Worm (Caenorhabditis elegans) whole organism, midembryonic: ENCODE measurements around the gene atn-1.

ENCODE experiments used
- T22C8.4 ChIP-seq: fragments of 200-800 bp; sonication (Bioruptor generic); IDR thresholded peaks from 2 replicates; pipeline ENCODE4 v1.3.6; 2022; ENCODE audit warnings: missing genetic modification characterization, missing compliant biosample characterization
- cog-1 ChIP-seq: sonication (generic microtip); optimal IDR thresholded peaks from 2 replicates; lab custom pipeline; 2016; ENCODE audit warnings: missing genetic modification characterization, missing compliant biosample characterization
- flt-1 ChIP-seq: fragments of 200-800 bp; sonication (Bioruptor generic); IDR thresholded peaks from 2 replicates; pipeline ENCODE4 v1.3.6; 2022; ENCODE audit warnings: missing genetic modification characterization, missing compliant biosample characterization
- klf-2 ChIP-seq: fragments of 200-800 bp; sonication (Bioruptor generic); conservative IDR thresholded peaks from 2 replicates; pipeline ENCODE4 v1.3.6; 2022; ENCODE audit warnings: missing genetic modification reagents, missing genetic modification characterization, missing compliant biosample characterization
- med-1 ChIP-seq: sonication (generic microtip); optimal IDR thresholded peaks from 2 replicates; lab custom pipeline; 2017; ENCODE audit warnings: missing genetic modification characterization, mild to moderate bottlenecking, missing compliant biosample characterization, antibody characterized with exemption, missing genetic modification reagents; ENCODE audit not compliant: insufficient read depth
- ref-1 ChIP-seq: fragments of 200-800 bp; sonication (Bioruptor generic); conservative IDR thresholded peaks from 2 replicates; pipeline ENCODE4 v1.3.6; 2022; ENCODE audit warnings: missing genetic modification reagents, missing genetic modification characterization, missing compliant biosample characterization
- tab-1 ChIP-seq: fragments of 200-800 bp; sonication (Bioruptor generic); IDR thresholded peaks from 2 replicates; pipeline ENCODE4 v1.3.6; 2022; ENCODE audit warnings: missing genetic modification characterization, missing compliant biosample characterization
- ztf-23 ChIP-seq: fragments of 200-800 bp; sonication (Bioruptor generic); IDR thresholded peaks from 2 replicates; pipeline ENCODE4 v1.3.6; 2022; ENCODE audit warnings: missing genetic modification reagents, missing genetic modification characterization, missing compliant biosample characterization
- ztf-29 ChIP-seq: fragments of 200-800 bp; sonication (Bioruptor generic); IDR thresholded peaks from 2 replicates; pipeline ENCODE4 v1.3.6; 2022; ENCODE audit warnings: missing genetic modification reagents, missing genetic modification characterization, missing compliant biosample characterization

Gene atn-1

DNA sequence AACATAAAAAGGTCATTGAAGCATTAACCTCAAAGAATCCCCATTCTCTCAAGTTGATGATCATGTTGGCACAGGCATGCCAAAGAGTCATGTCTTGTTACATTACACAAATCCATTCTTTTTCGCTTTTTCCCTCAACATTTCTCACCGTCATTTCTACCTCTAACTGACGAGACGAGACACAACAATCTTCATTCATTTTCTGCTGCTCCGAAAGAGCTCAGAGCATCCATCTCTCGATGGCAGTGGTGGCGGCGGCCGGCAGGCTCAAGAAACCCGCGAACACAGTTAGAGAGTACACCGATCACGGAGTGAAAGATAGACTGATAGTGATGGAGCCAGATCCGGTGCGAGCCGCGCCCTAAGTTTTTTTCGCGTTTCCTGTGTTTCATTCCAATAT is 1.1 kb upstream of the atn-1 start:
- no peak for TF ChIP-seq flt-1 (GFP tag; lab: Robert Waterston, UW)

DNA sequence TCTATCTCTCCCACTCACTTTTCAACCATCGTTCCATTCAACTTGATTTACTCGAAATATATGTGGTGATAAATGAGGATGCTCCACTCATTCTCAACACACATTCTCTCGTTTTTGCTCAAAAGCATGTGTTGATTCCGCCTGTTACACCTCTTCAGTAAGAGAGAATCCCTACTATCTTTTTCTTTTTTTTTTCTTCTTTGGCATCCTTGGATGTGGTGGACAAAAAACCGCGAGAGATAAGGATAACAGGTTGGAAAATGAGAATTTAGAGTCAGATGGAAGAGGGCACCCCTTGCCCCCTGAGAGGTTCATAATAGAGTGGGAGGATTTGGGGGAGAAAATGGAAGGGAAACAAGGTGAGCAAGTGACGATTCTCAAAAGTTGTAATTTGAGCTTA is 779 bp downstream of the atn-1 start:
- no peak for TF ChIP-seq ztf-29 (GFP tag; lab: Robert Waterston, UW)
- TF ChIP-seq med-1 (GFP tag; lab: Kevin White, UChicago): no peak
- TF ChIP-seq klf-2 (GFP tag; lab: Robert Waterston, UW): no peak
- no peak for TF ChIP-seq ztf-23 (GFP tag; lab: Robert Waterston, UW)
- no peak for TF ChIP-seq T22C8.4
- TF ChIP-seq flt-1 (GFP tag; lab: Robert Waterston, UW): no peak
- no peak for TF ChIP-seq ref-1 (GFP tag; lab: Robert Waterston, UW)
- TF ChIP-seq cog-1 (tag; lab: Kevin White, UChicago): no peak
- no peak for TF ChIP-seq tab-1 (GFP tag; lab: Robert Waterston, UW)

DNA sequence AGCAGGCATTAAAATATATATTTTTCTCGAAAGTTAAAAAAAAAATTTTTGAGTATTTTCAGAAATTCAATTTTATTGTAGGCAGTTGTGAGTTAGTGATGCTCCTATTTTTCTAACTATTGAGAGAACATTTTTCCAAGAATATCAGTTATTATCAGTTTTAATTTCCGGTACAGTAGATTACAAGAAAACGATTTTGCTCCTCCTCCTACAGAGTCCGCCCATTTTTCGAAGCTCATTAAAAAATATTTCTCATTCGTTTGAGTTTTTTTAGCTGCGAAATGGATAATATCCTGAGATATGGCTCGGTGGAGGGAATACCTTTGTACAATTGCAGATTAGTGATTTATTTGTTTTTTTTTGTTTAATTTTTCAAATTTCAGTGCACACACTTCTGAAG is 6.4 kb downstream of the atn-1 start, which contains the start of gene srt-39:
TSS of gene srt-39 (plus strand) at position 301 of the 400 bp plus-strand sequence.
- TF ChIP-seq tab-1 (GFP tag; lab: Robert Waterston, UW) (no peak), med-1 (GFP tag; lab: Kevin White, UChicago) (no peak), flt-1 (GFP tag; lab: Robert Waterston, UW) (no peak), ref-1 (GFP tag; lab: Robert Waterston, UW) (no peak), klf-2 (GFP tag; lab: Robert Waterston, UW) (no peak), T22C8.4 (no peak), cog-1 (tag; lab: Kevin White, UChicago) (no peak), ztf-23 (GFP tag; lab: Robert Waterston, UW) (no peak), ztf-29 (GFP tag; lab: Robert Waterston, UW) (no peak)

DNA sequence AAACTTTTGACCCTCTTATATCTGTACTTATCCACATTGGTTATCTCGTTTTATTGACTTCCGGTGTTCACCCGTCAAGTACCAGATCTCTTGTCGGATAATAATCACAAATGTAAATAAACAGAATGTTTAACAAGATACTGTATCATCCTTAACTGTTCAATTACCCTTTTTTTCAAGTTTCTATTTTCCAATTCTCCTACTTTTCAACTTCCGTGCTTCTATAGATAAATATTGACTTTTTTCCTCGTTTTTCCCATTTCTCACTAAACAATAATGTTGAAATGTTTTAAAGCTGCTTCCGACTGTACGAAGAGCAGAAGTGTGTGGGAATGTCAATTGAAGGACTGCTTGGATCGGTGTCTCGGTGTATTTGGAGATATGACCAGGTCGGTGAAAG is 8.7 kb downstream of the atn-1 start, which contains the start of gene inx-11:
TSS of gene inx-11 (plus strand) at position 301 of the 400 bp plus-strand sequence.
- TF ChIP-seq ztf-23 (GFP tag; lab: Robert Waterston, UW) (no peak), T22C8.4 (no peak), med-1 (GFP tag; lab: Kevin White, UChicago) (no peak), klf-2 (GFP tag; lab: Robert Waterston, UW) (no peak), cog-1 (tag; lab: Kevin White, UChicago) (no peak), ztf-29 (GFP tag; lab: Robert Waterston, UW) (no peak), flt-1 (GFP tag; lab: Robert Waterston, UW) (no peak), ref-1 (GFP tag; lab: Robert Waterston, UW) (no peak), tab-1 (GFP tag; lab: Robert Waterston, UW) (no peak)

DNA sequence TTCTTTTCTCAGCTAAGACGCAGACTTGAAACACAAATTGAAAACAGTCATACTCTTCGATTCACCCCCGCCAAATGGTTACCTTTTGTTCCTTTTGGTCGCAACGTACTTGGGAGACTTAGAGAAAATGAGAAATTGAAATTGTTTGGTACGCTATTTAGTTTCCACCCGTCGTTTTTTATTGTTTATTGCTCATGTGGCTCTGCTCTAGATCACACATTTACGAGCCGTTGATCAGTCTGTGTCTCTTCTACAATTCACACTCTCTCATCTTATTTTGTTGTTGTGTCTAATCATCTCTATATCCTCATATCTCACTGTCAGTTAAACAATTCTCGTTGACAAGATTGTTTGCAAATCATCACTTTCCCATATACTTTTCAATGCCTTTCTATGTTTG is 9.8 kb downstream of the atn-1 start:
- TF ChIP-seq cog-1 (tag; lab: Kevin White, UChicago) (no peak), flt-1 (GFP tag; lab: Robert Waterston, UW) (no peak), ztf-23 (GFP tag; lab: Robert Waterston, UW) (no peak), ztf-29 (GFP tag; lab: Robert Waterston, UW) (no peak), klf-2 (GFP tag; lab: Robert Waterston, UW) (no peak), ref-1 (GFP tag; lab: Robert Waterston, UW) (no peak), tab-1 (GFP tag; lab: Robert Waterston, UW) (no peak), med-1 (GFP tag; lab: Kevin White, UChicago) (no peak)

DNA sequence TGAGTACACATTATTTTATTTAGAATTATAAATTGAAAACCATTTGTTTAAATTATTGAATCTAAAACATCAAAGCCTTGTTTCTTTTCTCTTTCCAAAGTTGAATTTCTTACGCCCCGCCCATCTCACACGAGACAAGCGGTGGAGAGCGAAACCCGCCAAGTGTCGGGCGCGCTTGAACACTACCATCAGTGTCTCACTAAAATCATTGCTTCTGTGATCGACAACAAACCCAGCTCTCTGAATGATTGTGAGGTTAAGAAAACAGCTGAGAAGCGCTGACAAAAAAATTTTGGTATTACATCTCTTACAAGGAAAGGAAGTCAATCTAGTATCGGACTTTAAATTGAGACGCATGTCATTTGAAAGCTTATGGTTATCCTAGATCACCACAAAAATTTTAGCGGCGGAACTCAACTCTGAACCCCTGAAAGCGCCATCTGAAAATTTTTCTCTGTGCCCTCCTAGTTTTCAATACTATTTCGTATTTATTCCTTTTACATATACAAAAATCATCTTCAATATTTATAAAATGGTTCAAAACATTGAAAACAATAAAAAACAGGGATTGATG is 12.9 kb downstream of the atn-1 start:
- TF ChIP-seq klf-2 (GFP tag; lab: Robert Waterston, UW): 0 out of 2 replicates have a peak, but pooled peaks have one; percentile 16
- no peak for TF ChIP-seq ref-1 (GFP tag; lab: Robert Waterston, UW)
- TF ChIP-seq flt-1 (GFP tag; lab: Robert Waterston, UW): peak; percentile 23; the same call in 1 of the 2 replicates
- TF ChIP-seq T22C8.4: no peak

DNA sequence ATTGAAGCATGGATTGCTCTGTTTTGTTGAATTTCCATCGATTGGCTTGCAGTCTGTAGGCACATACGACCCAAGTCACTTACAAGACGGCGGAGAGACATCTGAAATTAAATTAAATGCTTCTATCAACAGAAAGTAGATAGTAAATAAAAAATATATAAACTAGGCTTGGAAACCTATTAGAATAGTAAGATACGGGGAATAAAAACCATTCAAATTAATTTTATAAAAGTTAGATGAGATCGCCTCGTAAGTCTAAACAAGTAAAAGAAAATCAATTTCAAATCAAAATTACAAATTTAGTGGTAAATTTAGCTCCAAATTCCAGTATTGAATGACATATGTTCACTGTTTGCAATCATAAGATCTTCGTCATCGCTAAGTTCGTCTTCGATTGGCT is 16.3 kb downstream of the atn-1 start, which contains the start of gene mrps-11:
TSS of gene mrps-11 (minus strand) at position 101 of the 400 bp plus-strand sequence.
- TF ChIP-seq tab-1 (GFP tag; lab: Robert Waterston, UW) (no peak), med-1 (GFP tag; lab: Kevin White, UChicago) (no peak), ztf-23 (GFP tag; lab: Robert Waterston, UW) (no peak), cog-1 (tag; lab: Kevin White, UChicago) (no peak), ref-1 (GFP tag; lab: Robert Waterston, UW) (no peak), T22C8.4 (no peak), ztf-29 (GFP tag; lab: Robert Waterston, UW) (no peak), flt-1 (GFP tag; lab: Robert Waterston, UW) (no peak), klf-2 (GFP tag; lab: Robert Waterston, UW) (no peak)

DNA sequence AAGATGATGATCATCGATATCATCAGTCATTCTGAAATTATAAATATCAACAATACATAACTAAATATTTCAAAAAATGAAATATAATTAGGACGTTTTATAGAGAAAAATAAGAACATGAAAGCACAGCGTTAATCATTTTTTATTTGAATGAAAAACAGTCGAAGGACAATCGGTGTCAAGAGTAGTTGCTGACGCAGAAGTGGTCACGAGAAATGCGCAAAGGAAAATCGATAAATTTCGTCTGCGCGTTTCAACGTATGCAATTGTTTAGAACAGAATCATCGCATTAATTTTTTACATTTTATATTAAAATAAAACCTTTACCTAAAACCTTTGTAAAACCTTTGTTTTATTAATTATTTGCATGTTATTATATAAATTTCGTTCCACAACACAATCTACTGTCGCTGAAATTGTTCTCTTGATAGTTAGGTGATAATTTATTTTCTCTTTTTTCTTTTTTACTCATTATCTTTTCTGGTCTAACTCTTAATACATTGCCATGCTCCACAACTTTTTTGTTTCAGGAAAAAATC is 19.6 kb downstream of the atn-1 start, which contains the start of the genes W04D2.4 and rbm-25:
TSS of gene W04D2.4 (minus strand) at position 31 of the 539 bp plus-strand sequence.
TSS of gene rbm-25 (plus strand) at position 489 of the 539 bp plus-strand sequence.
- TF ChIP-seq klf-2 (GFP tag; lab: Robert Waterston, UW) (no peak), tab-1 (GFP tag; lab: Robert Waterston, UW) (no peak), T22C8.4 (peak; percentile 94)

DNA sequence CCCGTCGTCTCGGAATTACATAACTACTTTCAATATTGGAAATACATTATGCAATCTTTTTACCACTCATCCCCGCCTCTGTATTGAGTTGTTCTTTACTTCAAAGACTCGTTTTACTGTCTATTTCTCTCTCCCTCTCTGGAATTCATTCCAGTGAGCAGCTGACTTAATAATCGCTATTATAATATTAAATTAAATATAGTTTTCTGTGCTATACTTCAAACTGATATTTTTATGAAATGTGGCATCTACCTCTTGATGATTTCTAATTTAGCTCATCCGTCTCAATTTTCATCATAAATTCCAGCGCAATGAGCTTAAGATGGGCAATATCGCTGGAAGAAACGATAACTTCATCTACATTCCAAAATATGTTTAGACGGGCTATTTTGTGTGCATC is 25.3 kb downstream of the atn-1 start, which contains the start of gene T28H10.1:
TSS of gene T28H10.1 (plus strand) at position 301 of the 400 bp plus-strand sequence.
- no peak for TF ChIP-seq med-1 (GFP tag; lab: Kevin White, UChicago)
- no peak for TF ChIP-seq cog-1 (tag; lab: Kevin White, UChicago)
- TF ChIP-seq klf-2 (GFP tag; lab: Robert Waterston, UW): no peak
- TF ChIP-seq ztf-23 (GFP tag; lab: Robert Waterston, UW): no peak
- no peak for TF ChIP-seq ref-1 (GFP tag; lab: Robert Waterston, UW)
- no peak for TF ChIP-seq tab-1 (GFP tag; lab: Robert Waterston, UW)
- TF ChIP-seq flt-1 (GFP tag; lab: Robert Waterston, UW): no peak
- TF ChIP-seq ztf-29 (GFP tag; lab: Robert Waterston, UW): no peak
- TF ChIP-seq T22C8.4: no peak
